Worm (Caenorhabditis elegans): ENCODE data around the gene K02C4.3.

ce11 chrII:8034008-8034407 lies 52.6 kb downstream of the K02C4.3 start:
- TF ChIP-seq unc-98 (GFP tag; IDR thresholded peaks at IDR 0.05) (no peak), lin-13 (GFP tag; optimal IDR thresholded peaks at IDR 0.05) (no peak), mdl-1 (tag; optimal IDR thresholded peaks at IDR 0.05) (no peak), nhr-237 (tag; optimal IDR thresholded peaks at IDR 0.05) (no peak), aly-2 (tag; optimal IDR thresholded peaks at IDR 0.05) (no peak), ceh-82 (tag; optimal IDR thresholded peaks at IDR 0.05) (no peak), zag-1 (tag; optimal IDR thresholded peaks at IDR 0.05) (no peak), lir-3 (tag; optimal IDR thresholded peaks at IDR 0.05; ENCODE audit: poor library complexity) (no peak), pag-3 (tag; optimal IDR thresholded peaks at IDR 0.05; ENCODE audit: borderline replicate concordance, insufficient read depth) (no peak), pqm-1 (tag; optimal IDR thresholded peaks at IDR 0.05) (no peak)
